Worm (Caenorhabditis elegans) whole organism, L4 larva: ENCODE results near the gene C05D11.13.

Experiments used
- R02D3.7 ChIP-seq: fragments of 150-350 bp; sonication (generic microtip); optimal IDR thresholded peaks from 3 replicates; lab custom pipeline; 2014; ENCODE audit warnings: missing biosample characterization, missing genetic modification characterization
- T20F7.1 ChIP-seq: fragments of 200-800 bp; sonication (Bioruptor generic); optimal IDR thresholded peaks from 2 replicates; lab custom pipeline; 2018; ENCODE audit warnings: mild to moderate bottlenecking, missing genetic modification characterization, missing compliant biosample characterization
- T26A8.4 ChIP-seq: fragments of 200-800 bp; sonication (Bioruptor generic); IDR thresholded peaks from 2 replicates; pipeline ENCODE4 v1.3.6; 2022; ENCODE audit warnings: missing genetic modification characterization, missing compliant biosample characterization
- Y5F2A.4 ChIP-seq: fragments of 200-800 bp; sonication (Bioruptor generic); optimal IDR thresholded peaks from 2 replicates; lab custom pipeline; 2018; ENCODE audit warnings: mild to moderate bottlenecking, missing genetic modification characterization, missing compliant biosample characterization
- Y75B8A.6 ChIP-seq: fragments of 200-800 bp; sonication (Bioruptor generic); IDR thresholded peaks from 2 replicates; pipeline ENCODE4 v1.3.6; 2022; ENCODE audit warnings: missing genetic modification reagents, missing genetic modification characterization, missing compliant biosample characterization
- aha-1 ChIP-seq: fragments of 150-350 bp; peaks from one replicate; lab custom pipeline; 2014; ENCODE audit warnings: missing biosample characterization, missing genetic modification characterization
- ama-1 ChIP-seq: fragments of 150-350 bp; optimal IDR thresholded peaks from 2 replicates; lab custom pipeline; 2014; ENCODE audit warnings: inconsistent platforms, mixed read lengths
- ceh-20 ChIP-seq: fragments of 200-800 bp; sonication (Bioruptor generic); IDR thresholded peaks from 2 replicates; pipeline ENCODE4 v1.3.6; 2022; ENCODE audit warnings: missing genetic modification reagents, missing genetic modification characterization, missing compliant biosample characterization
- ceh-28 ChIP-seq: fragments of 150-350 bp; optimal IDR thresholded peaks from 2 replicates; lab custom pipeline; 2014; ENCODE audit warnings: missing biosample characterization, missing genetic modification reagents, missing genetic modification characterization
- ceh-44 ChIP-seq: fragments of 200-800 bp; sonication (Bioruptor generic); IDR thresholded peaks from 2 replicates; pipeline ENCODE4 v1.3.6; 2022; ENCODE audit warnings: missing genetic modification reagents, missing genetic modification characterization, missing compliant biosample characterization
- ceh-62 ChIP-seq: sonication (generic microtip); optimal IDR thresholded peaks from 2 replicates; lab custom pipeline; 2017; ENCODE audit warnings: missing biosample characterization, missing genetic modification characterization
- cey-2 ChIP-seq: sonication (generic microtip); optimal IDR thresholded peaks from 3 replicates; lab custom pipeline; 2017; ENCODE audit warnings: missing genetic modification characterization, mild to moderate bottlenecking, missing compliant biosample characterization, antibody characterized with exemption, borderline replicate concordance; ENCODE audit not compliant: insufficient read depth
- daf-16 ChIP-seq, 3 experiments: sonication (generic microtip); optimal IDR thresholded peaks; 2 replicates each; lab custom pipeline; 2016 to 2017; ENCODE audit warnings: missing genetic modification characterization in 3 of 3, missing genetic modification reagents in 3 of 3, mild to moderate bottlenecking in 2 of 3, missing compliant biosample characterization in 2 of 3, missing biosample characterization in 1 of 3, moderate library complexity in 1 of 3
- dmd-6 ChIP-seq: fragments of 200-800 bp; sonication (Bioruptor generic); IDR thresholded peaks from 2 replicates; pipeline ENCODE4 v1.3.6; 2022; ENCODE audit warnings: missing genetic modification reagents, missing genetic modification characterization, missing compliant biosample characterization
- dve-1 ChIP-seq: sonication (generic microtip); optimal IDR thresholded peaks from 2 replicates; lab custom pipeline; 2017; ENCODE audit warnings: antibody characterized with exemption, mild to moderate bottlenecking, missing genetic modification characterization, missing compliant biosample characterization; ENCODE audit not compliant: insufficient read depth
- egl-27 ChIP-seq: sonication (generic microtip); optimal IDR thresholded peaks from 3 replicates; lab custom pipeline; 2017; ENCODE audit warnings: missing biosample characterization, missing genetic modification reagents, missing genetic modification characterization
- hif-1 ChIP-seq, 2 experiments: sonication (generic microtip); optimal IDR thresholded peaks; 2 replicates each; lab custom pipeline; 2016 to 2017; ENCODE audit warnings: missing compliant biosample characterization in 2 of 2, missing genetic modification characterization in 2 of 2, missing genetic modification reagents in 2 of 2, missing genotype in 2 of 2, mild to moderate bottlenecking in 1 of 2
- hlh-11 ChIP-seq: fragments of 200-800 bp; sonication (Bioruptor generic); optimal IDR thresholded peaks from 2 replicates; lab custom pipeline; 2018; ENCODE audit warnings: mild to moderate bottlenecking, missing genetic modification characterization, missing compliant biosample characterization
- hlh-30 ChIP-seq: sonication (generic microtip); optimal IDR thresholded peaks from 2 replicates; lab custom pipeline; 2017; ENCODE audit warnings: antibody characterized with exemption, mild to moderate bottlenecking, missing genetic modification characterization, missing compliant biosample characterization; ENCODE audit not compliant: insufficient read depth
- hmg-1.1 ChIP-seq: fragments of 200-800 bp; sonication (Bioruptor generic); IDR thresholded peaks from 2 replicates; pipeline ENCODE4 v1.3.6; 2022; ENCODE audit warnings: missing genetic modification reagents, missing genetic modification characterization, missing compliant biosample characterization
- lin-1 ChIP-seq: fragments of 200-800 bp; sonication (Bioruptor generic); IDR thresholded peaks from 2 replicates; pipeline ENCODE4 v1.3.6; 2022; ENCODE audit warnings: missing genetic modification reagents, missing genetic modification characterization, missing compliant biosample characterization
- lin-38 ChIP-seq: fragments of 200-800 bp; sonication (Bioruptor generic); IDR thresholded peaks from 2 replicates; pipeline ENCODE4 v1.3.6; 2022; ENCODE audit warnings: missing genetic modification reagents, missing genetic modification characterization, missing compliant biosample characterization
- lin-39 ChIP-seq: fragments of 150-350 bp; optimal IDR thresholded peaks from 2 replicates; lab custom pipeline; 2014; ENCODE audit warnings: missing biosample characterization, missing genetic modification reagents, missing genetic modification characterization
- mdl-1 ChIP-seq, 2 experiments: fragments of 150-350 bp in 1 of 2; sonication (generic microtip) in 1 of 2; optimal IDR thresholded peaks; 2 replicates each; lab custom pipeline; 2014 to 2017; ENCODE audit warnings: missing biosample characterization in 2 of 2, missing genetic modification characterization in 2 of 2
- mep-1 ChIP-seq: fragments of 150-350 bp; sonication (generic microtip); optimal IDR thresholded peaks from 3 replicates; lab custom pipeline; 2014; ENCODE audit warnings: missing biosample characterization, missing genetic modification characterization
- mes-2 ChIP-seq: sonication (generic microtip); optimal IDR thresholded peaks from 2 replicates; lab custom pipeline; 2016; ENCODE audit warnings: missing genotype, mild to moderate bottlenecking, missing genetic modification characterization, missing compliant biosample characterization; ENCODE audit not compliant: poor library complexity, severe bottlenecking
- mxl-3 ChIP-seq: fragments of 200-800 bp; sonication (Bioruptor generic); optimal IDR thresholded peaks from 2 replicates; lab custom pipeline; 2018; ENCODE audit warnings: mild to moderate bottlenecking, missing genetic modification characterization, missing compliant biosample characterization
- nhr-10 ChIP-seq: fragments of 150-350 bp; optimal IDR thresholded peaks from 2 replicates; lab custom pipeline; 2014; ENCODE audit warnings: missing biosample characterization, missing genetic modification characterization
- nhr-102 ChIP-seq: sonication (generic microtip); optimal IDR thresholded peaks from 2 replicates; lab custom pipeline; 2016; ENCODE audit warnings: mild to moderate bottlenecking, missing genetic modification characterization, moderate library complexity, missing compliant biosample characterization
- nhr-111 ChIP-seq: fragments of 200-800 bp; sonication (Bioruptor generic); optimal IDR thresholded peaks from 2 replicates; lab custom pipeline; 2018; ENCODE audit warnings: mild to moderate bottlenecking, missing genetic modification characterization, missing compliant biosample characterization
- nhr-237 ChIP-seq: sonication (generic microtip); optimal IDR thresholded peaks from 2 replicates; lab custom pipeline; 2017; ENCODE audit warnings: missing biosample characterization, missing genetic modification characterization
- nhr-28 ChIP-seq: fragments of 150-350 bp; optimal IDR thresholded peaks from 2 replicates; lab custom pipeline; 2014; ENCODE audit warnings: missing biosample characterization, missing genetic modification characterization
- nhr-77 ChIP-seq: fragments of 150-350 bp; optimal IDR thresholded peaks from 2 replicates; lab custom pipeline; 2014; ENCODE audit warnings: missing biosample characterization, missing genetic modification characterization
- php-3 ChIP-seq: fragments of 200-800 bp; sonication (Bioruptor generic); IDR thresholded peaks from 2 replicates; pipeline ENCODE4 v1.3.6; 2022; ENCODE audit warnings: missing genetic modification reagents, missing genetic modification characterization, missing compliant biosample characterization
- pqm-1 ChIP-seq: sonication (generic microtip); optimal IDR thresholded peaks from 2 replicates; lab custom pipeline; 2017; ENCODE audit warnings: missing biosample characterization, missing genetic modification characterization
- rbr-2 ChIP-seq: sonication (generic microtip); optimal IDR thresholded peaks from 2 replicates; lab custom pipeline; 2016; ENCODE audit warnings: missing genotype, missing genetic modification characterization, missing compliant biosample characterization
- unc-62 ChIP-seq, 3 experiments: fragments of 150-350 bp in 1 of 3; sonication (generic microtip); optimal IDR thresholded peaks in 2 of 3; peaks in 1 of 3; 1 replicate in 1 of 3; 2 replicates in 2 of 3; lab custom pipeline; 2014 to 2017; ENCODE audit warnings: missing biosample characterization in 3 of 3, missing genetic modification characterization in 3 of 3, missing genetic modification reagents in 3 of 3, missing genotype in 1 of 3
- vab-7 ChIP-seq: fragments of 200-800 bp; sonication (Bioruptor generic); IDR thresholded peaks from 2 replicates; pipeline ENCODE4 v1.3.6; 2022; ENCODE audit warnings: missing genetic modification reagents, missing genetic modification characterization, missing compliant biosample characterization
- zip-2 ChIP-seq: fragments of 150-350 bp; optimal IDR thresholded peaks from 2 replicates; lab custom pipeline; 2014; ENCODE audit warnings: missing biosample characterization, missing genetic modification characterization

The C05D11.13 gene

ce11 chrIII:6421973-6422511 is 22.3 kb downstream of the C05D11.13 start:
- TF ChIP-seq Y75B8A.6 (peak; percentile 32; the same call in 1 of the 2 replicates), nhr-28 (tag; lab: Kevin White, UChicago) (peak; percentile 95), nhr-111 (GFP tag; lab: Kevin White, UChicago) (no peak), daf-16 (GFP tag; optimal IDR thresholded peaks at IDR 0.05; lab: Kevin White, UChicago) (no peak), daf-16 (tag; optimal IDR thresholded peaks at IDR 0.05; lab: Kevin White, UChicago) (peak; percentile 73), hif-1 (tag; optimal IDR thresholded peaks at IDR 0.05; lab: Kevin White, UChicago) (peak in 1 of 2 experiments; percentile 51), aha-1 (tag; lab: Kevin White, UChicago) (peak; percentile 61), pqm-1 (tag; lab: Kevin White, UChicago) (peak; percentile 98), hlh-11 (tag; lab: Kevin White, UChicago) (peak; percentile 82), lin-1 (GFP tag; lab: Robert Waterston, UW) (0 out of 2 replicates have a peak, but pooled peaks have one; percentile 15), ceh-44 (GFP tag; lab: Robert Waterston, UW) (no peak), mep-1 (tag; lab: Kevin White, UChicago) (peak; percentile 37), ceh-28 (no peak), T20F7.1 (no peak), dve-1 (tag; lab: Kevin White, UChicago) (peak; percentile 84), Y5F2A.4 (GFP tag; lab: Kevin White, UChicago) (no peak), T26A8.4 (GFP tag; lab: Robert Waterston, UW) (peak; percentile 42), cey-2 (tag; lab: Kevin White, UChicago) (peak; percentile 60), rbr-2 (tag; lab: Kevin White, UChicago) (no peak), nhr-102 (tag; lab: Kevin White, UChicago) (peak; percentile 18), unc-62 (GFP tag; optimal IDR thresholded peaks at IDR 0.05 in 1 of 2; lab: Kevin White, UChicago) (peak in 1 of 2 experiments; percentile 83), unc-62 (tag; optimal IDR thresholded peaks at IDR 0.05; lab: Kevin White, UChicago) (no peak), mes-2 (tag; lab: Kevin White, UChicago) (peak; percentile 4), dmd-6 (GFP tag; lab: Robert Waterston, UW) (peak; percentile 83), mxl-3 (GFP tag; lab: Kevin White, UChicago) (peak; percentile 86), php-3 (GFP tag; lab: Robert Waterston, UW) (peak; percentile 86; the same call in 1 of the 2 replicates), hmg-1.1 (peak; percentile 60; the same call in 1 of the 2 replicates), hlh-30 (tag; lab: Kevin White, UChicago) (peak; percentile 82), nhr-10 (no peak), vab-7 (no peak), mdl-1 (tag; optimal IDR thresholded peaks at IDR 0.05; lab: Kevin White, UChicago) (peak; percentile 31 to 76), lin-39 (tag; lab: Kevin White, UChicago) (no peak), ceh-20 (GFP tag; lab: Robert Waterston, UW) (peak; percentile 31; the same call in 1 of the 2 replicates)

DNA sequence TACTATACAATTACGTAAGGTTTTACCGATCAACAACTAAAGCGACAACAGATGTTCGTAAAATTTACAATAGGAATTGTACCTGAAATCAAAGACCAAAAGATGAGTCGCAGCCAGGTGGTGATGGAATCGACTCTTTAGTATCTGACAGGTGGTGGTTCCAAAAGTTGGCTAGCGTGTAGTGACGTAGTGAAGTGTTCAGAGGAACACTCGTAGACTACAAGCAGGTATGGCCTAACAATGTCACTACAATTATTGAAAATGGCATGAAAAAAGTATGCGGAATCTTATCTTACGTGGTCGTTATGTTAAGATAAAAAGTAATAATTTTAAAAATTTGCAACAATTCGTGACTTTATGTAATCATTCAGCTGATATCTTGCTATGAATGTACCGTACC is 22.9 kb downstream of the C05D11.13 start:
- TF ChIP-seq lin-38 (GFP tag; lab: Robert Waterston, UW) (no peak), nhr-237 (tag; lab: Kevin White, UChicago) (no peak), ceh-62 (tag; lab: Kevin White, UChicago) (no peak), nhr-10 (peak; percentile 45), hlh-30 (tag; lab: Kevin White, UChicago) (no peak), rbr-2 (tag; lab: Kevin White, UChicago) (no peak), egl-27 (tag; lab: Kevin White, UChicago) (no peak), nhr-77 (tag; lab: Kevin White, UChicago) (no peak), R02D3.7 (tag; lab: Kevin White, UChicago) (no peak), zip-2 (tag; lab: Kevin White, UChicago) (no peak), ama-1 (no peak), aha-1 (tag; lab: Kevin White, UChicago) (peak; percentile 63)
